Fruit fly (Drosophila melanogaster) whole organism, adult: ENCODE results near the gene RapGAP1.

ENCODE experiments used
- kay ChIP-seq: fragments of 200-800 bp; sonication (Bioruptor generic); peaks from one replicate; lab custom pipeline; 2016; ENCODE audit warnings: missing biosample characterization, missing genetic modification characterization, borderline replicate concordance
- ovo ChIP-seq: fragments of 200-800 bp; sonication (Bioruptor generic); optimal IDR thresholded peaks from 2 replicates; lab custom pipeline; 2016; ENCODE audit warnings: missing biosample characterization, missing genetic modification characterization

dm6 chr2L:7611580-7611979 is 32.8 kb upstream of the RapGAP1 start:
- TF ChIP-seq ovo (GFP tag; lab: Kevin White, UChicago) (no peak), kay (GFP tag; lab: Kevin White, UChicago) (no peak)
